Worm (Caenorhabditis elegans) whole organism, L2 larva: ENCODE data around the gene ztf-17.

Experiments used
- C34F6.9 ChIP-seq: fragments of 150-350 bp; optimal IDR thresholded peaks from 2 replicates; lab custom pipeline; 2014; ENCODE audit warnings: missing biosample characterization, missing genetic modification characterization
- F13H6.1 ChIP-seq: sonication (generic microtip); optimal IDR thresholded peaks from 2 replicates; lab custom pipeline; 2016; ENCODE audit warnings: missing genetic modification characterization, missing compliant biosample characterization
- R02D3.7 ChIP-seq: fragments of 150-350 bp; optimal IDR thresholded peaks from 2 replicates; lab custom pipeline; 2014; ENCODE audit warnings: missing biosample characterization, missing genetic modification characterization
- Y55F3AM.14 ChIP-seq: fragments of 200-800 bp; sonication (Bioruptor generic); optimal IDR thresholded peaks from 2 replicates; lab custom pipeline; 2018; ENCODE audit warnings: mild to moderate bottlenecking, missing genetic modification characterization, missing compliant biosample characterization
- ZK546.5 ChIP-seq: sonication (generic microtip); optimal IDR thresholded peaks from 2 replicates; lab custom pipeline; 2017; ENCODE audit warnings: missing biosample characterization, missing genetic modification characterization
- alr-1 ChIP-seq: fragments of 150-350 bp; optimal IDR thresholded peaks from 2 replicates; lab custom pipeline; 2014; ENCODE audit warnings: missing biosample characterization, missing genetic modification characterization
- aly-2 ChIP-seq: fragments of 150-350 bp; optimal IDR thresholded peaks from 2 replicates; lab custom pipeline; 2014; ENCODE audit warnings: missing biosample characterization, missing genetic modification characterization
- ama-1 ChIP-seq: fragments of 150-350 bp; optimal IDR thresholded peaks from 2 replicates; lab custom pipeline; 2018; ENCODE audit warnings: inconsistent platforms
- blmp-1 ChIP-seq: sonication (generic microtip); optimal IDR thresholded peaks from 2 replicates; lab custom pipeline; 2017; ENCODE audit warnings: missing genetic modification characterization, mild to moderate bottlenecking, missing compliant biosample characterization, antibody characterized with exemption, moderate library complexity; ENCODE audit not compliant: insufficient read depth
- ceh-16 ChIP-seq: fragments of 150-350 bp; optimal IDR thresholded peaks from 2 replicates; lab custom pipeline; 2014; ENCODE audit warnings: missing biosample characterization, missing genetic modification characterization
- ceh-82 ChIP-seq: fragments of 150-350 bp; optimal IDR thresholded peaks from 2 replicates; lab custom pipeline; 2014; ENCODE audit warnings: missing biosample characterization, missing genetic modification characterization
- crh-2 ChIP-seq: sonication (generic microtip); optimal IDR thresholded peaks from 2 replicates; lab custom pipeline; 2017; ENCODE audit warnings: missing biosample characterization, missing genetic modification characterization
- dmd-4 ChIP-seq: sonication (generic microtip); optimal IDR thresholded peaks from 2 replicates; lab custom pipeline; 2017; ENCODE audit warnings: missing biosample characterization, missing genetic modification characterization
- egl-27 ChIP-seq: sonication (generic microtip); optimal IDR thresholded peaks from 3 replicates; lab custom pipeline; 2017; ENCODE audit warnings: missing biosample characterization, missing genetic modification reagents, missing genetic modification characterization
- elt-1 ChIP-seq: fragments of 150-350 bp; optimal IDR thresholded peaks from 2 replicates; lab custom pipeline; 2014; ENCODE audit warnings: missing biosample characterization, missing genetic modification characterization
- elt-3 ChIP-seq: sonication (generic microtip); optimal IDR thresholded peaks from 2 replicates; lab custom pipeline; 2017; ENCODE audit warnings: missing biosample characterization, missing genetic modification characterization
- fos-1 ChIP-seq: fragments of 150-350 bp; optimal IDR thresholded peaks from 2 replicates; lab custom pipeline; 2014; ENCODE audit warnings: missing biosample characterization, missing genetic modification characterization
- gmeb-1 ChIP-seq: fragments of 150-350 bp; optimal IDR thresholded peaks from 2 replicates; lab custom pipeline; 2014; ENCODE audit warnings: missing biosample characterization, missing genetic modification characterization
- lin-11 ChIP-seq: fragments of 150-350 bp; sonication (generic microtip); optimal IDR thresholded peaks from 2 replicates; lab custom pipeline; 2014; ENCODE audit warnings: missing biosample characterization, missing genetic modification characterization, inconsistent platforms, mixed read lengths
- lin-13 ChIP-seq: fragments of 150-350 bp; optimal IDR thresholded peaks from 2 replicates; lab custom pipeline; 2014; ENCODE audit warnings: missing biosample characterization, missing genetic modification reagents, missing genetic modification characterization
- lin-39 ChIP-seq: fragments of 150-350 bp; optimal IDR thresholded peaks from 2 replicates; lab custom pipeline; 2014; ENCODE audit warnings: missing biosample characterization, missing genetic modification reagents, missing genetic modification characterization
- lsy-2 ChIP-seq, 2 experiments: fragments of 150-350 bp in 1 of 2; sonication (generic microtip) in 1 of 2; optimal IDR thresholded peaks; 2 replicates each; lab custom pipeline; 2014 to 2017; ENCODE audit warnings: missing biosample characterization in 2 of 2, missing genetic modification characterization in 2 of 2
- mab-5 ChIP-seq: fragments of 150-350 bp; optimal IDR thresholded peaks from 2 replicates; lab custom pipeline; 2014; ENCODE audit warnings: missing biosample characterization, missing genetic modification characterization
- mbf-1 ChIP-seq: sonication (generic microtip); optimal IDR thresholded peaks from 2 replicates; lab custom pipeline; 2017; ENCODE audit warnings: missing biosample characterization, missing genetic modification characterization
- mdl-1 ChIP-seq, 2 experiments: fragments of 150-350 bp in 1 of 2; sonication (generic microtip) in 1 of 2; optimal IDR thresholded peaks; 2 replicates each; lab custom pipeline; 2017; ENCODE audit warnings: missing biosample characterization in 2 of 2, missing genetic modification characterization in 2 of 2
- nhr-10 ChIP-seq: sonication (generic microtip); optimal IDR thresholded peaks from 2 replicates; lab custom pipeline; 2017; ENCODE audit warnings: missing biosample characterization, missing genetic modification characterization
- nhr-11 ChIP-seq: fragments of 150-350 bp; optimal IDR thresholded peaks from 2 replicates; lab custom pipeline; 2014; ENCODE audit warnings: missing biosample characterization, missing genetic modification characterization
- nhr-12 ChIP-seq: fragments of 150-350 bp; optimal IDR thresholded peaks from 2 replicates; lab custom pipeline; 2014; ENCODE audit warnings: missing biosample characterization, missing genetic modification characterization
- nhr-129 ChIP-seq: fragments of 150-350 bp; optimal IDR thresholded peaks from 2 replicates; lab custom pipeline; 2014; ENCODE audit warnings: missing biosample characterization, missing genetic modification characterization
- nhr-21 ChIP-seq: fragments of 150-350 bp; optimal IDR thresholded peaks from 2 replicates; lab custom pipeline; 2014; ENCODE audit warnings: missing biosample characterization, missing genetic modification characterization
- nhr-23 ChIP-seq: fragments of 150-350 bp; optimal IDR thresholded peaks from 2 replicates; lab custom pipeline; 2014; ENCODE audit warnings: missing biosample characterization, missing genetic modification reagents, missing genetic modification characterization
- nhr-237 ChIP-seq: fragments of 150-350 bp; optimal IDR thresholded peaks from 2 replicates; lab custom pipeline; 2014; ENCODE audit warnings: missing biosample characterization, missing genetic modification characterization
- nhr-25 ChIP-seq: fragments of 150-350 bp; sonication (generic microtip); optimal IDR thresholded peaks from 3 replicates; lab custom pipeline; 2014; ENCODE audit warnings: missing biosample characterization, missing genetic modification characterization
- nhr-6 ChIP-seq: fragments of 150-350 bp; optimal IDR thresholded peaks from 2 replicates; lab custom pipeline; 2014; ENCODE audit warnings: missing biosample characterization, missing genetic modification characterization
- nhr-77 ChIP-seq: fragments of 150-350 bp; optimal IDR thresholded peaks from 2 replicates; lab custom pipeline; 2014; ENCODE audit warnings: missing biosample characterization, missing genetic modification characterization
- peb-1 ChIP-seq: fragments of 150-350 bp; optimal IDR thresholded peaks from 2 replicates; lab custom pipeline; 2014; ENCODE audit warnings: missing biosample characterization, missing genetic modification characterization
- sem-4 ChIP-seq: fragments of 150-350 bp; optimal IDR thresholded peaks from 2 replicates; lab custom pipeline; 2014; ENCODE audit warnings: missing biosample characterization, missing genetic modification reagents, missing genetic modification characterization
- skn-1 ChIP-seq: sonication (generic microtip); optimal IDR thresholded peaks from 2 replicates; lab custom pipeline; 2017; ENCODE audit warnings: missing biosample characterization, missing genetic modification characterization
- sma-3 ChIP-seq: sonication (generic microtip); optimal IDR thresholded peaks from 2 replicates; lab custom pipeline; 2016; ENCODE audit warnings: missing genetic modification reagents, missing genetic modification characterization, missing compliant biosample characterization
- sma-9 ChIP-seq, 2 experiments: fragments of 150-350 bp in 1 of 2; sonication (generic microtip) in 1 of 2; optimal IDR thresholded peaks; 2 replicates each; lab custom pipeline; 2014 to 2016; ENCODE audit warnings: missing genetic modification characterization in 2 of 2, mild to moderate bottlenecking in 1 of 2, missing biosample characterization in 1 of 2, missing compliant biosample characterization in 1 of 2, missing genetic modification reagents in 1 of 2, moderate library complexity in 1 of 2
- snpc-4 ChIP-seq: fragments of 150-350 bp; optimal IDR thresholded peaks from 2 replicates; lab custom pipeline; 2014; ENCODE audit warnings: missing biosample characterization, missing genetic modification characterization
- unc-39 ChIP-seq: fragments of 150-350 bp; optimal IDR thresholded peaks from 2 replicates; lab custom pipeline; 2014; ENCODE audit warnings: missing biosample characterization, missing genetic modification characterization
- unc-55 ChIP-seq: fragments of 150-350 bp; sonication (generic microtip); optimal IDR thresholded peaks from 3 replicates; lab custom pipeline; 2014; ENCODE audit warnings: missing biosample characterization, missing genetic modification reagents, missing genetic modification characterization
- unc-62 ChIP-seq: fragments of 150-350 bp; optimal IDR thresholded peaks from 2 replicates; lab custom pipeline; 2014; ENCODE audit warnings: missing biosample characterization, missing genetic modification reagents, missing genetic modification characterization
- zag-1 ChIP-seq: fragments of 150-350 bp; optimal IDR thresholded peaks from 2 replicates; lab custom pipeline; 2014; ENCODE audit warnings: missing biosample characterization, missing genetic modification characterization
- ztf-1 ChIP-seq: fragments of 200-800 bp; sonication (Bioruptor generic); conservative IDR thresholded peaks from 2 replicates; pipeline ENCODE4 v1.3.6; 2022; ENCODE audit warnings: missing genetic modification characterization, missing compliant biosample characterization
- ztf-11 ChIP-seq: sonication (generic microtip); optimal IDR thresholded peaks from 2 replicates; lab custom pipeline; 2017; ENCODE audit warnings: missing biosample characterization, missing genetic modification characterization
- ztf-4 ChIP-seq: fragments of 150-350 bp; optimal IDR thresholded peaks from 2 replicates; lab custom pipeline; 2014; ENCODE audit warnings: missing biosample characterization, missing genetic modification characterization

ztf-17 gene

ce11 chrII:7870632-7871031 is 670 bp upstream of the ztf-17 start:
- peak; percentile 30 for TF ChIP-seq sma-3 (GFP tag; lab: Kevin White, UChicago)
- no peak for TF ChIP-seq lin-11 (tag; lab: Kevin White, UChicago)
- TF ChIP-seq crh-2 (tag; lab: Kevin White, UChicago) = peak; percentile 21
- peak; percentile 53 for TF ChIP-seq C34F6.9 (tag; lab: Kevin White, UChicago)
- TF ChIP-seq nhr-77 (tag; lab: Kevin White, UChicago) = no peak
- TF ChIP-seq nhr-6 = no peak
- TF ChIP-seq ztf-11 (tag; lab: Kevin White, UChicago) = no peak
- TF ChIP-seq R02D3.7 = no peak
- peak; percentile 13 for TF ChIP-seq nhr-25 (tag; lab: Kevin White, UChicago)
- TF ChIP-seq ceh-82 (tag; lab: Kevin White, UChicago) = no peak
- TF ChIP-seq elt-1 (tag; lab: Kevin White, UChicago) = no peak
- peak; percentile 24 for TF ChIP-seq zag-1
- TF ChIP-seq nhr-12 (tag; lab: Kevin White, UChicago) = no peak
- TF ChIP-seq ama-1 = no peak
- TF ChIP-seq unc-62 = no peak
- no peak for TF ChIP-seq lin-39 (tag; lab: Kevin White, UChicago)
- TF ChIP-seq nhr-237 = no peak
- TF ChIP-seq sma-9 (GFP tag; optimal IDR thresholded peaks at IDR 0.05; lab: Kevin White, UChicago) = no peak
- TF ChIP-seq sma-9 (tag; optimal IDR thresholded peaks at IDR 0.05; lab: Kevin White, UChicago) = no peak
- TF ChIP-seq mab-5 (tag; lab: Kevin White, UChicago) = no peak
- TF ChIP-seq lsy-2 (tag; optimal IDR thresholded peaks at IDR 0.05; lab: Kevin White, UChicago) = peak; percentile 81 to 97
- TF ChIP-seq nhr-11 = no peak
- TF ChIP-seq fos-1 = peak; percentile 21
- TF ChIP-seq ZK546.5 (tag; lab: Kevin White, UChicago) = no peak
- no peak for TF ChIP-seq egl-27 (tag; lab: Kevin White, UChicago)
- no peak for TF ChIP-seq nhr-23 (tag; lab: Kevin White, UChicago)
- TF ChIP-seq nhr-129 (tag; lab: Kevin White, UChicago) = peak; percentile 78
- TF ChIP-seq snpc-4 (tag; lab: Kevin White, UChicago) = no peak
- TF ChIP-seq Y55F3AM.14 (GFP tag; lab: Kevin White, UChicago) = no peak
- no peak for TF ChIP-seq nhr-10 (tag; lab: Kevin White, UChicago)
- no peak for TF ChIP-seq mbf-1
- TF ChIP-seq ztf-1 = no peak
- no peak for TF ChIP-seq ztf-4 (tag; lab: Kevin White, UChicago)
- no peak for TF ChIP-seq unc-39 (tag; lab: Kevin White, UChicago)
- no peak for TF ChIP-seq alr-1 (tag; lab: Kevin White, UChicago)
- TF ChIP-seq lin-13 (GFP tag; lab: Kevin White, UChicago) = no peak
- TF ChIP-seq sem-4 = no peak
- TF ChIP-seq peb-1 = no peak
- TF ChIP-seq skn-1 (tag; lab: Kevin White, UChicago) = no peak
- no peak for TF ChIP-seq dmd-4 (tag; lab: Kevin White, UChicago)
- no peak for TF ChIP-seq mdl-1 (tag; optimal IDR thresholded peaks at IDR 0.05; lab: Kevin White, UChicago)
- TF ChIP-seq nhr-21 = no peak
- no peak for TF ChIP-seq elt-3 (tag; lab: Kevin White, UChicago)
- peak; percentile 17 for TF ChIP-seq F13H6.1
- no peak for TF ChIP-seq gmeb-1 (tag; lab: Kevin White, UChicago)
- TF ChIP-seq blmp-1 = no peak
- peak; percentile 75 for TF ChIP-seq unc-55 (GFP tag; lab: Kevin White, UChicago)
- no peak for TF ChIP-seq ceh-16
- TF ChIP-seq aly-2 (tag; lab: Kevin White, UChicago) = no peak
